Worm (Caenorhabditis elegans): Measurements from ENCODE around the gene vit-2.

The vit-2 gene

DNA sequence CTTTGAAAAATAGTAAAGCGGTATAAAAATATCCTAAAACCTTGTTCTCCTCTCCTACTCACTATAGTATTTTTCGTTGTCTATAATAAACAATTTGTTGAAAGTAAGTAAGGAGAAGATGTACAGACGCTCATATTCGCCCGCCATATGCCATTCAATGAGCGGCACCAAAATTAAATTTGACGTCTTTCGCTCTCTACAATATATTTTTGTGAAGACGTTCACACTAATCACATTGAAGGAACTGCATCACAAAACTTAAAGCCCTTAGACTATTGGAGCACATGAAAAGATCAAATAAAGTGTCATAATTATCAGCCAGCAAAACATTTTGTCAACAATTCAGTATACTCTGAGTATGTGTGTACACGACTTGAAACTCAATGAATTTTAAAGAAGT lies 30.9 kb downstream of the vit-2 start:
- no peak for TF ChIP-seq nhr-42 (GFP tag; IDR thresholded peaks at IDR 0.05)
- no peak for TF ChIP-seq skn-1 (tag; optimal IDR thresholded peaks at IDR 0.05)
- no peak for TF ChIP-seq aly-2 (tag; optimal IDR thresholded peaks at IDR 0.05)
- TF ChIP-seq zfp-2 (tag; optimal IDR thresholded peaks at IDR 0.05): no peak
- TF ChIP-seq mes-2 (tag; optimal IDR thresholded peaks at IDR 0.05; ENCODE audit: poor library complexity, severe bottlenecking): no peak

DNA sequence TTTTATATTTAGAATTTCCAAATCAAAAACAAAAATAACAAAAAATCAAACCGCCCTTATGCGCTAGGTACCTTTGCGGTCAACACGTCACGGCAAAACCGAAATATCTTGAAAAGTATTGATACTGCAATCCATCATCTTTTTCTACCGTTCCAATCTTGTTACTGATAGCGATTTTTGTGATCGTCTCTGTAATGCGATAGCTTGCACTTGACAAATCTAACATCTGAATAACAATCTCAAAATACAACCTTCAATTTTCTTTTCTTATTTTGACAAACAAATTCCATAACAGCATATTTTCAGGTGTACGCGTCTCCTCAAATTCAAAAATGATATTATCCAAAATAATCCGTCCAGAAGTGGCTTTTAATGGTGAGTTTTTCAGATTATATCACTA lies 33.1 kb downstream of the vit-2 start, which contains the start of gene tbc-7:
Gene tbc-7 (plus strand): TSS at position 301 of the 400 bp plus-strand sequence.
- TF ChIP-seq unc-39 (tag; optimal IDR thresholded peaks at IDR 0.05): no peak
- no peak for TF ChIP-seq madf-5 (GFP tag; IDR thresholded peaks at IDR 0.05)
- TF ChIP-seq madf-9 (GFP tag; conservative IDR thresholded peaks at IDR 0.05): no peak

DNA sequence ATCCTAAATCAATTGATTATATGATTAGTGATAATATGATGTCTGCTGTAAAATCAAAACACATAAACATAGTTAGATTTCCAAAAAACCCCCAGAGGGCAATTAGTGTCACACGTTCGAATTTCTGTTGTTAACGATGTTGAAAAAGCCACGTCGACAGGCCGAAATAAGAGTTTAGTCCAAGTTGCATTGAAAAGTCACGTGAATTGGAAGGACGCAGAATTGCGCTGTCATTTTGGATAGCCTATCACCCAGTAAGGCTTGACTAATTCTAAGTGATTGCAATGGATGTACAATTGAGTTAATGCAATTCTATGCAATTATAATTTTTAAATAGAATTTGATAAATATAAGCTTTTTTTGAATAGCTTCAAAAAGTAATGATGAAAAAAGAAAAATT lies 34.7 kb downstream of the vit-2 start:
- TF ChIP-seq hlh-11 (tag; optimal IDR thresholded peaks at IDR 0.05) (peak; percentile 9), nhr-77 (tag; optimal IDR thresholded peaks at IDR 0.05) (no peak), aha-1 (tag) (peak; percentile 60), dmd-6 (GFP tag; IDR thresholded peaks at IDR 0.05) (no peak), nhr-28 (tag; optimal IDR thresholded peaks at IDR 0.05) (peak; percentile 5), dve-1 (tag; optimal IDR thresholded peaks at IDR 0.05; ENCODE audit: insufficient read depth) (no peak)

DNA sequence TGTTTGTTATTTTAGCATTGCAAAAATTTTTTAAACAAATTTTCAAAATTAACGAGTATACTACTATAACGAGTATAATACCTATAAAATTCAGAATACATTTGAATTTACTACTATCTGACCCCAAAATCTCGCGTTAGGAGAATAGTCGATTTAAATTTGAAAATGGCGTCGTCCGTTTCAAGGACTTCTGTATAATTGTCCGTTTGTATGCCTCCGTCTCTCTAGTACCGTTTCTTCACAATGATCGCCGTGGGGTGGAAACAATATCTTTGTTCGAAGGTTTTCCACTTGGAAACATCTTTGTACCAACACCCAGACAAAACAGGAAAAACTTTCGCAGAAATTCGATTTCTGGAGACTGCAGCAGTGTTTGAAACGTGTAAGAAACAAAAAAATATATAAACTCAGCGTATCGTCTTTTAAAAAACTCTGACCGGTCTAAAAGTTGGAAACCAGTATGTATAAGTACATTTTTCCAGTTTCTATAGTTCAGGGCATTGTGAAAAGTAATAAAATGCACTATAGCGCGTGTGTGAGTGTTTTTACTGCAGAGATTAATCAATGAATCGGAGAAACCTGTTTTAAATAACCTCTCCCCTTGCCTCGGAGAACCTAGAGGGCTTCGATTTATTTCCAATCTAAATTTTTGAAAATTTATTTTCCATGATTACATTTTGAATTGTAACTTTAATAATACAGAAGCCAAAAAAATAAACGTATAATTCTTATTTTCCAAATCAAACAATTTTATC lies 37.1 kb downstream of the vit-2 start:
- TF ChIP-seq F10B5.3 (tag; optimal IDR thresholded peaks at IDR 0.05) (no peak), ces-1 (GFP tag; optimal IDR thresholded peaks at IDR 0.05) (no peak), T26A8.4 (GFP tag; IDR thresholded peaks at IDR 0.05) (no peak), daf-16 (GFP tag; optimal IDR thresholded peaks at IDR 0.05) (no peak), daf-16 (tag; optimal IDR thresholded peaks at IDR 0.05) (no peak), zfp-2 (tag; optimal IDR thresholded peaks at IDR 0.05) (no peak), lin-39 (tag; optimal IDR thresholded peaks at IDR 0.05) (no peak), nhr-48 (tag; optimal IDR thresholded peaks at IDR 0.05) (no peak), vab-7 (GFP tag; IDR thresholded peaks at IDR 0.05) (no peak), aha-1 (tag) (peak; percentile 69)

DNA sequence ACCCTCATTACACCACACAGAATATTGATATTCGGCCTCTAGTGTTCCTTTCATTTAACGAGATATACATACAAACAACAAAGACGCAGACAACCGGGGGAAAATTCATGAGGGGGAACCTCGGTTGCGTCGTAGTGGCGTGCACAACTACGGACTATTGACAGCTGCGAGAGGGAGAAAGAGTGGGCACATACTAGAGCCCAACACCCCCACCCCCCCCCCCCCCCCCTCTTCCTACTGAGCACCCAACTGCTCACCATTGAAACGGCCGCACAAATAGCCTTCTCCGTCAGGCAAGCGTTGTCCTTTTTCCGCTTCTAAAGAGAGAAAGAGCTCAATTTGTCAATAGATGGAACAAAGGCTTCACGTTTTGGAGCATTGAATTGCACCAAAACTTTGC lies 39.3 kb downstream of the vit-2 start:
- TF ChIP-seq tra-1 (GFP tag; IDR thresholded peaks at IDR 0.05) (0 out of 2 replicates have a peak, but pooled peaks have one; percentile 24), hmg-1.1 (GFP tag; IDR thresholded peaks at IDR 0.05) (peak; percentile 80), nhr-76 (tag; optimal IDR thresholded peaks at IDR 0.05) (no peak), zfp-2 (tag; optimal IDR thresholded peaks at IDR 0.05) (no peak), daf-19 (GFP tag; conservative IDR thresholded peaks at IDR 0.05) (no peak), fkh-10 (GFP tag; optimal IDR thresholded peaks at IDR 0.05) (no peak), hif-1 (tag; optimal IDR thresholded peaks at IDR 0.05) (peak in 1 of 2 experiments; percentile 17), lin-29 (GFP tag; IDR thresholded peaks at IDR 0.05) (no peak), attf-4 (tag; optimal IDR thresholded peaks at IDR 0.05) (no peak), mep-1 (tag; optimal IDR thresholded peaks at IDR 0.05) (peak; percentile 37), nhr-237 (tag; optimal IDR thresholded peaks at IDR 0.05) (no peak), pha-4 (GFP tag; IDR thresholded peaks at IDR 0.05) (peak; percentile 43; the same call in 1 of the 2 replicates), pha-4 (tag; optimal IDR thresholded peaks at IDR 0.05) (no peak), dmd-6 (GFP tag; IDR thresholded peaks at IDR 0.05) (no peak), unc-62 (GFP tag; optimal IDR thresholded peaks at IDR 0.05 in 1 of 2) (peak in 1 of 2 experiments; percentile 42), unc-62 (tag; optimal IDR thresholded peaks at IDR 0.05) (no peak), spr-1 (tag; optimal IDR thresholded peaks at IDR 0.05) (no peak), hlh-30 (tag; optimal IDR thresholded peaks at IDR 0.05; ENCODE audit: insufficient read depth) (peak; percentile 11), lir-3 (tag; optimal IDR thresholded peaks at IDR 0.05) (no peak), nhr-10 (tag; optimal IDR thresholded peaks at IDR 0.05) (no peak), set-16 (GFP tag; IDR thresholded peaks at IDR 0.05) (peak; percentile 85; the same call in 1 of the 2 replicates), nhr-111 (GFP tag; optimal IDR thresholded peaks at IDR 0.05) (no peak), ctbp-1 (GFP tag; IDR thresholded peaks at IDR 0.05) (peak; percentile 42; the same call in 1 of the 2 replicates), nhr-11 (tag; optimal IDR thresholded peaks at IDR 0.05) (no peak), hlh-11 (tag; optimal IDR thresholded peaks at IDR 0.05) (peak; percentile 50), unc-39 (tag; optimal IDR thresholded peaks at IDR 0.05) (no peak)

All from whole organism, L4 larva.